Worm (Caenorhabditis elegans) whole organism, L3 larva: ENCODE data around the gene clec-208.

Experiments used
- aly-2 ChIP-seq: fragments of 150-350 bp; optimal IDR thresholded peaks from 2 replicates; lab custom pipeline; 2014; ENCODE audit warnings: missing biosample characterization, missing genetic modification characterization
- egl-27 ChIP-seq: sonication (generic microtip); optimal IDR thresholded peaks from 4 replicates; lab custom pipeline; 2017; ENCODE audit warnings: missing biosample characterization, missing genetic modification reagents, missing genetic modification characterization
- fkh-10 ChIP-seq: sonication (generic microtip); optimal IDR thresholded peaks from 2 replicates; lab custom pipeline; 2017; ENCODE audit warnings: missing biosample characterization, missing genetic modification reagents, missing genetic modification characterization
- lsy-12 ChIP-seq: sonication (generic microtip); optimal IDR thresholded peaks from 2 replicates; lab custom pipeline; 2016; ENCODE audit warnings: mild to moderate bottlenecking, missing genetic modification characterization, missing compliant biosample characterization
- nhr-11 ChIP-seq: fragments of 150-350 bp; optimal IDR thresholded peaks from 2 replicates; lab custom pipeline; 2014; ENCODE audit warnings: missing biosample characterization, missing genetic modification characterization
- nhr-12 ChIP-seq: fragments of 150-350 bp; optimal IDR thresholded peaks from 2 replicates; lab custom pipeline; 2014; ENCODE audit warnings: missing biosample characterization, missing genetic modification characterization
- nhr-25 ChIP-seq: sonication (generic microtip); optimal IDR thresholded peaks from 2 replicates; lab custom pipeline; 2017; ENCODE audit warnings: missing biosample characterization, missing genetic modification characterization
- nhr-28 ChIP-seq: fragments of 150-350 bp; optimal IDR thresholded peaks from 2 replicates; lab custom pipeline; 2014; ENCODE audit warnings: missing biosample characterization, missing genetic modification characterization
- nhr-43 ChIP-seq: sonication (generic microtip); optimal IDR thresholded peaks from 2 replicates; lab custom pipeline; 2016; ENCODE audit warnings: mild to moderate bottlenecking, missing genetic modification characterization, missing compliant biosample characterization; ENCODE audit not compliant: poor library complexity, severe bottlenecking
- nhr-76 ChIP-seq: fragments of 150-350 bp; sonication (generic microtip); optimal IDR thresholded peaks from 5 replicates; lab custom pipeline; 2014; ENCODE audit warnings: missing biosample characterization, missing genetic modification characterization

DNA sequence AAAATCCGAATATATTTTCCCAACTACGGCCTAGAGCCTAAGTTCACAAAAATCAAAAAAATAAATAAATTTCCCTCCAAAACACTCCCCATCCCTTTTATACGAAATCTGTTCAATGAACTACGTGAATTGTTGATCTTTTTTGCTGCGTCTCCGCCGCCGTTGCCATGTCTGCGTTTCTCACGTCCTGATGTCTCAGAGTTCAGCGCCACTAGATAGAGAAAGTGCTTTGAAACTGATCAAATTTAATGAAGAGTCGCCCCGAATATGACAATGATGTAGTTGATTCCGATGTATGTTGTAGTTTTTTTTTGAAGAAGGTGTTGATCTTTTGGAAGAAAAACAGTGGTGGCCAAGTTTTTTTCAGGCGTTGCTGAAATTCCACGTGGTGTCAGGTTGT, 43.5 kb upstream of the clec-208 start:
- TF ChIP-seq nhr-76 (tag; lab: Kevin White, UChicago) (no peak), lsy-12 (tag; lab: Kevin White, UChicago) (no peak), fkh-10 (no peak), nhr-12 (tag; lab: Kevin White, UChicago) (no peak), nhr-25 (no peak), egl-27 (tag; lab: Kevin White, UChicago) (no peak), nhr-43 (tag; lab: Kevin White, UChicago) (no peak), nhr-11 (tag; lab: Kevin White, UChicago) (no peak), aly-2 (tag; lab: Kevin White, UChicago) (no peak), nhr-28 (tag; lab: Kevin White, UChicago) (no peak)
